Fruit fly (Drosophila melanogaster): Measurements from ENCODE around the gene SK.

SK gene

dm6 chrX:5408869-5409268 lies 68.8 kb downstream of the SK start:
- no peak for TF ChIP-seq Myc (optimal IDR thresholded peaks at IDR 0.05)
- TF ChIP-seq psq (optimal IDR thresholded peaks at IDR 0.05), result no peak
- TF ChIP-seq h (optimal IDR thresholded peaks at IDR 0.05), result no peak
- no peak for TF ChIP-seq insv (optimal IDR thresholded peaks at IDR 0.05)
- no peak for TF ChIP-seq ttk (optimal IDR thresholded peaks at IDR 0.05)
- no peak for TF ChIP-seq Sin3A (optimal IDR thresholded peaks at IDR 0.05)

- TF ChIP-seq Myc (optimal IDR thresholded peaks at IDR 0.05), result no peak
- no peak for TF ChIP-seq h (optimal IDR thresholded peaks at IDR 0.05)
- TF ChIP-seq psq (optimal IDR thresholded peaks at IDR 0.05), result no peak
- TF ChIP-seq ttk (optimal IDR thresholded peaks at IDR 0.05), result no peak
- TF ChIP-seq Sin3A (optimal IDR thresholded peaks at IDR 0.05), result no peak
Observed at dm6 chrX:5410749-5411148, 70.7 kb downstream of the SK start, which contains the start of gene NAAT1. Gene NAAT1 (minus strand): TSS chrX:5410849.

DNA sequence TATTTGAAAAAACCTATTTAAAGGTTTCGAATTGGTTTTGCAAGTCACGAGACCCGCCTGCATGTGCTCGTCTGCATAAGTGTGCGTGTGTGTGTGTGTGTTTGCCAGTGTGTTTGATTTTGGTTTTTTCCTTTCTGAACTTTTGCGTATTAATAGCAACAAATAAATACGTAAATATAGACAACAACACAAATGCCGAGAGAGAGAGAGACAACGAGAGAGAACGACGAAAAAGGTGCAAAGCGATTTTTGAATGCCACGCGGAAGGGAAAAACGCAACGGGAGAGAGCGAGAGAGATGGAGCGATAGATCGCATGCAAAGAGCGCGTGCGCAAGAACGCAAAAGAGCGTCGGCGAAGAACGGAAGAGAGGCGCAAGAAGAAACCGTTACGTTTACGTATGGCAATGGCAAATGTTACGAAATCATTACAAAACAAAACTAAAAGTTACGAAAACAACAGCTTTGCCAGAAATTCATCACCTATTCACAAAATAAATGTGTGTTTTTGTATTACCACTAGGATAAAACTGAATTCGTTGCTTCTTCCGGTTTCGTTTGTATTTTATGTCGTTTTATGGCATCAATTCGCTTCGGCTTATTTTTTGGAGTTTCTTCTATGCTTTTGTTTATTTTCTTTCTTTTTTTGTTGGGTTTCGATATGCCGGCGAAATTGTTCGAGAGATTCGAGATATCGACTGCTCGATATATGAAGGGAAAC lies 78.0 kb downstream of the SK start:
- no peak for TF ChIP-seq ttk (optimal IDR thresholded peaks at IDR 0.05)
- TF ChIP-seq insv (optimal IDR thresholded peaks at IDR 0.05), result no peak
- TF ChIP-seq Myc (optimal IDR thresholded peaks at IDR 0.05), result no peak
- TF ChIP-seq h (optimal IDR thresholded peaks at IDR 0.05), result no peak
- TF ChIP-seq psq (optimal IDR thresholded peaks at IDR 0.05), result no peak

- TF ChIP-seq h (optimal IDR thresholded peaks at IDR 0.05), result no peak
- TF ChIP-seq psq (optimal IDR thresholded peaks at IDR 0.05), result no peak
- TF ChIP-seq Myc (optimal IDR thresholded peaks at IDR 0.05), result no peak
- no peak for TF ChIP-seq ttk (optimal IDR thresholded peaks at IDR 0.05)
- no peak for TF ChIP-seq Sin3A (optimal IDR thresholded peaks at IDR 0.05)
- no peak for TF ChIP-seq insv (optimal IDR thresholded peaks at IDR 0.05)
Observed at dm6 chrX:5418555-5419044, 78.6 kb downstream of the SK start.

dm6 chrX:5419045-5419901 lies 79.2 kb downstream of the SK start:
- TF ChIP-seq Myc (optimal IDR thresholded peaks at IDR 0.05), result no peak
- TF ChIP-seq insv (optimal IDR thresholded peaks at IDR 0.05), result no peak

dm6 chrX:5419905-5420567 lies 80.0 kb downstream of the SK start:
- TF ChIP-seq psq (optimal IDR thresholded peaks at IDR 0.05), result no peak
- no peak for TF ChIP-seq Sin3A (optimal IDR thresholded peaks at IDR 0.05)
- TF ChIP-seq h (optimal IDR thresholded peaks at IDR 0.05), result no peak
- TF ChIP-seq ttk (optimal IDR thresholded peaks at IDR 0.05), result no peak
- TF ChIP-seq insv (optimal IDR thresholded peaks at IDR 0.05), result no peak
- no peak for TF ChIP-seq Myc (optimal IDR thresholded peaks at IDR 0.05)

DNA sequence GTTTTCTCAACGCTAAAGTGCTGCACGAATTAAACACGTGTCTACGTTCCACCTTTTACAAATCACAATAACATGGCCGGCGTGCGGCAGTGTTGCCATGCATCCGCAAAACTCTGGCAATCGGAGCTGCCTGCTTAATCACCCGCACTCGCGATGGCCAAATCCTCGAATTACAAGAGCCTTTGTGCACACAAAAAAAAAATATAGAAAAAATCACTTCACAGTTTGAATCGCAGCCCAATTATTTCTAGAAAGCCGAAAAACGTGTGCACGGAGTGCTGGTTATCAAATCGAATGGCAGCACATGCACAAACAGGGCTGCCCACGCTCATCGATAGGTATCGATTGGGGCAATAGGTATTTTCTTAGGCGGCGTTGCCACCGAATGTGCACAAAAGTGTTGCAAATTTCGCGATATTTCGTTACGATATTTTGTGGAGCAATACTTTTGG lies 80.6 kb downstream of the SK start, which contains the start of gene spoon:
Gene spoon (minus strand): TSS at position 300 of the 452 bp plus-strand sequence.
- TF ChIP-seq h (optimal IDR thresholded peaks at IDR 0.05) (no peak), ttk (optimal IDR thresholded peaks at IDR 0.05) (no peak), psq (optimal IDR thresholded peaks at IDR 0.05) (no peak), Sin3A (optimal IDR thresholded peaks at IDR 0.05) (no peak), Myc (optimal IDR thresholded peaks at IDR 0.05) (no peak)

- TF ChIP-seq ttk (optimal IDR thresholded peaks at IDR 0.05), result no peak
Observed at dm6 chrX:5421407-5422250, 81.6 kb downstream of the SK start, which contains the start of gene Usp16-45. Gene Usp16-45 (plus strand): TSS chrX:5421533.

- TF ChIP-seq insv (optimal IDR thresholded peaks at IDR 0.05), result no peak
- TF ChIP-seq Myc (optimal IDR thresholded peaks at IDR 0.05), result no peak
- TF ChIP-seq ttk (optimal IDR thresholded peaks at IDR 0.05), result no peak
- TF ChIP-seq psq (optimal IDR thresholded peaks at IDR 0.05), result no peak
- TF ChIP-seq h (optimal IDR thresholded peaks at IDR 0.05), result no peak
- TF ChIP-seq Sin3A (optimal IDR thresholded peaks at IDR 0.05), result no peak
Observed at dm6 chrX:5422251-5422551, 82.2 kb downstream of the SK start.

dm6 chrX:5427261-5427660 lies 87.2 kb downstream of the SK start, which contains the start of gene CG16756:
Gene CG16756 (plus strand): TSS chrX:5427517.
- TF ChIP-seq psq (optimal IDR thresholded peaks at IDR 0.05) (no peak), Myc (optimal IDR thresholded peaks at IDR 0.05) (no peak), h (optimal IDR thresholded peaks at IDR 0.05) (no peak), ttk (optimal IDR thresholded peaks at IDR 0.05) (no peak), insv (optimal IDR thresholded peaks at IDR 0.05) (no peak)

dm6 chrX:5428341-5429077 lies 88.5 kb downstream of the SK start:
- no peak for TF ChIP-seq Myc (optimal IDR thresholded peaks at IDR 0.05)
- TF ChIP-seq ttk (optimal IDR thresholded peaks at IDR 0.05), result no peak
- no peak for TF ChIP-seq Sin3A (optimal IDR thresholded peaks at IDR 0.05)
- no peak for TF ChIP-seq psq (optimal IDR thresholded peaks at IDR 0.05)
